Worm (Caenorhabditis elegans): ENCODE data around the gene C38C3.3.
A peak's percentile ranks its signal among the peaks of the same experiment; 100 is the strongest.

Gene C38C3.3

DNA sequence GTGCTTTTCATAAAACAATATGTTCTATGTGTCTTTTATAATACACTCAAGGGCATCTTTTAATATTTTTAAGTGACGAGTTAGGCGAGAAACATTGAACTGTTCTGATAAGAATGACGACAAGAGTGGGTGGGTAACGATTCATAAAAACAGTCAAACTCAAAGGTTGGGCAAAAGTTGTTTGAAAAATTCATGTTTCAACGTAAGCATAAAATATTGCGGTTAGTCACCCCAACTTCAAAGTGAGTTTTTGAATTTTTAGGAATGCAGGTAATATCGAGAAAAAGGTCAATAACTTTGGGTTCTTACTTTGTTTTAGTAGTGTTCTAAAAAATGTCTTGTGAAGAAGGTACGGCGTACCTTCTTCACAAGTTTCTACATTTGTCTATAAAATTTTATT lies 46.4 kb downstream of the C38C3.3 start, which contains the start of gene oac-31:
TSS of gene oac-31 (minus strand) at position 101 of the 400 bp plus-strand sequence.
- no peak for TF ChIP-seq mab-5 (tag; optimal IDR thresholded peaks at IDR 0.05)
- peak; percentile 25 for TF ChIP-seq fos-1 (tag; optimal IDR thresholded peaks at IDR 0.05)

DNA sequence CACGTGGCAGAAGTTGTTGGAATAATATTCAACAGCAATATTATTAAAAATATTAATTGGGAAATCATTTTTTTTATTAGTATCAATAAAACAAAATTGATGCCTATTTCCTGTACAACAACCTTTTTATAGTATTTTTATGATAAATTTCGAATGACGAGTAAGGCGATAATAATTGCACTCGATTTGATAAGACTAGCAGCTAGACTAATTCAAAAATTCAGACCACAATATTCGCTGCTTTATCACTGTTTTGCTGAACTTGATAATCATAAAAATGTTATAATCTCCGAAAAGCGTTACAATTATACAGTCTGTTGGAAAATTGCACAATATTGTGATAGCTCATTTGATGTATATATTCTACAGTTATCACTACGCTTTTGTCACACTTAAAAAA lies 50.3 kb downstream of the C38C3.3 start, which contains the start of gene oac-32:
TSS of gene oac-32 (minus strand) at position 90 of the 400 bp plus-strand sequence.
- TF ChIP-seq nhr-10 (tag; optimal IDR thresholded peaks at IDR 0.05) (no peak), fos-1 (tag; optimal IDR thresholded peaks at IDR 0.05) (peak; percentile 58), snpc-4 (tag; optimal IDR thresholded peaks at IDR 0.05) (no peak), lin-11 (tag; optimal IDR thresholded peaks at IDR 0.05) (no peak), gmeb-1 (tag; optimal IDR thresholded peaks at IDR 0.05) (no peak), nhr-77 (tag; optimal IDR thresholded peaks at IDR 0.05) (no peak), unc-55 (GFP tag; optimal IDR thresholded peaks at IDR 0.05) (no peak)
